Fruit fly (Drosophila melanogaster) whole organism, embryonic: ENCODE results near the gene Klp10A.
A peak's percentile ranks its signal among the peaks of the same experiment; 100 is the strongest.

Source experiments
- ATbp ChIP-seq: fragments of 200-800 bp; sonication (Bioruptor generic); optimal IDR thresholded peaks from 2 replicates; lab custom pipeline; 2017; ENCODE audit warnings: missing biosample characterization, mild to moderate bottlenecking, missing genetic modification characterization, missing genetic modification reagents
- Asciz ChIP-seq: fragments of 200-800 bp; sonication (Bioruptor generic); optimal IDR thresholded peaks from 2 replicates; lab custom pipeline; 2017; ENCODE audit warnings: missing biosample characterization, mild to moderate bottlenecking, missing genetic modification characterization, missing genetic modification reagents
- Bdp1 ChIP-seq: fragments of 200-800 bp; sonication (Bioruptor generic); optimal IDR thresholded peaks from 3 replicates; lab custom pipeline; 2016; ENCODE audit warnings: missing biosample characterization, missing genetic modification characterization
- Bgb ChIP-seq: fragments of 200-800 bp; sonication (Bioruptor generic); IDR thresholded peaks from 2 replicates; pipeline ENCODE4 v1.3.6; 2022; ENCODE audit warnings: missing biosample characterization, missing genetic modification characterization; ENCODE audit not compliant: partially characterized antibody
- CG10543 ChIP-seq: fragments of 200-800 bp; sonication (Bioruptor generic); optimal IDR thresholded peaks from 3 replicates; lab custom pipeline; 2017; ENCODE audit warnings: missing biosample characterization, mild to moderate bottlenecking, missing genetic modification characterization, moderate library complexity
- CG11247 ChIP-seq: fragments of 200-800 bp; sonication (Bioruptor generic); IDR thresholded peaks from 2 replicates; pipeline ENCODE4 v1.3.6; 2022; ENCODE audit warnings: missing biosample characterization, missing genetic modification characterization
- CG11696 ChIP-seq: fragments of 200-800 bp; sonication (Bioruptor generic); IDR thresholded peaks from 2 replicates; pipeline ENCODE4 v1.3.6; 2022; ENCODE audit warnings: missing biosample characterization, missing genetic modification characterization
- CG12155 ChIP-seq: fragments of 200-800 bp; sonication (Bioruptor generic); optimal IDR thresholded peaks from 3 replicates; lab custom pipeline; 2016; ENCODE audit warnings: missing biosample characterization, missing genetic modification characterization
- CG14050 ChIP-seq: fragments of 200-800 bp; sonication (Bioruptor generic); IDR thresholded peaks from 3 replicates; pipeline ENCODE4 v1.3.6; 2022; ENCODE audit warnings: missing biosample characterization, missing genetic modification characterization
- CG14710 ChIP-seq: fragments of 200-800 bp; sonication (Bioruptor generic); optimal IDR thresholded peaks from 3 replicates; lab custom pipeline; 2019; ENCODE audit warnings: missing biosample characterization, mild to moderate bottlenecking, missing genetic modification characterization, moderate library complexity
- CG15269 ChIP-seq: fragments of 200-800 bp; sonication (Bioruptor generic); optimal IDR thresholded peaks from 2 replicates; lab custom pipeline; 2018; ENCODE audit warnings: missing biosample characterization, mild to moderate bottlenecking, missing genetic modification characterization, moderate library complexity
- CG17328 ChIP-seq: fragments of 200-800 bp; sonication (Bioruptor generic); IDR thresholded peaks from 2 replicates; pipeline ENCODE4 v1.3.6; 2022; ENCODE audit warnings: missing biosample characterization, missing genetic modification characterization
- CG17359 ChIP-seq: fragments of 200-800 bp; sonication (Bioruptor generic); optimal IDR thresholded peaks from 3 replicates; lab custom pipeline; 2018; ENCODE audit warnings: missing biosample characterization, mild to moderate bottlenecking, missing genetic modification characterization, moderate library complexity
- CG17568 ChIP-seq: fragments of 200-800 bp; sonication (Bioruptor generic); optimal IDR thresholded peaks from 2 replicates; lab custom pipeline; 2018; ENCODE audit warnings: missing biosample characterization, mild to moderate bottlenecking, missing genetic modification characterization, moderate library complexity
- CG17802 ChIP-seq: fragments of 200-800 bp; sonication (Bioruptor generic); optimal IDR thresholded peaks from 2 replicates; lab custom pipeline; 2018; ENCODE audit warnings: missing biosample characterization, mild to moderate bottlenecking, missing genetic modification characterization, moderate library complexity
- CG1792 ChIP-seq: fragments of 200-800 bp; sonication (Bioruptor generic); optimal IDR thresholded peaks from 2 replicates; lab custom pipeline; 2016; ENCODE audit warnings: missing biosample characterization, missing genetic modification characterization
- CG18764 ChIP-seq: fragments of 200-800 bp; sonication (Bioruptor generic); optimal IDR thresholded peaks from 3 replicates; lab custom pipeline; 2016; ENCODE audit warnings: missing biosample characterization, missing genetic modification characterization
- CG33213 ChIP-seq: fragments of 200-800 bp; sonication (Bioruptor generic); optimal IDR thresholded peaks from 3 replicates; lab custom pipeline; 2016; ENCODE audit warnings: missing biosample characterization, missing genetic modification characterization
- CG3407 ChIP-seq: fragments of 200-800 bp; sonication (Bioruptor generic); optimal IDR thresholded peaks from 2 replicates; lab custom pipeline; 2018; ENCODE audit warnings: missing biosample characterization, mild to moderate bottlenecking, missing genetic modification characterization
- CG4730 ChIP-seq: fragments of 200-800 bp; sonication (Bioruptor generic); IDR thresholded peaks from 2 replicates; pipeline ENCODE4 v1.3.6; 2022; ENCODE audit warnings: missing biosample characterization, missing genetic modification characterization
- CG7745 ChIP-seq: fragments of 200-800 bp; sonication (Bioruptor generic); optimal IDR thresholded peaks from 2 replicates; lab custom pipeline; 2018; ENCODE audit warnings: missing biosample characterization, mild to moderate bottlenecking, missing genetic modification characterization, moderate library complexity
- CG7963 ChIP-seq: fragments of 200-800 bp; sonication (Bioruptor generic); IDR thresholded peaks from 3 replicates; pipeline ENCODE4 v1.3.6; 2022; ENCODE audit warnings: missing biosample characterization, missing genetic modification characterization; ENCODE audit not compliant: partially characterized antibody
- Dad ChIP-seq: fragments of 200-800 bp; sonication (Bioruptor generic); optimal IDR thresholded peaks from 3 replicates; lab custom pipeline; 2016; ENCODE audit warnings: missing biosample characterization, missing genetic modification characterization
- Dip2 ChIP-seq: fragments of 200-800 bp; sonication (Bioruptor generic); IDR thresholded peaks from 2 replicates; pipeline ENCODE4 v1.3.6; 2022; ENCODE audit warnings: missing biosample characterization, missing genetic modification characterization
- Hmx ChIP-seq: fragments of 200-800 bp; sonication (Bioruptor generic); optimal IDR thresholded peaks from 2 replicates; lab custom pipeline; 2016; ENCODE audit warnings: missing biosample characterization, missing genetic modification characterization
- Jarid2 ChIP-seq: fragments of 200-800 bp; sonication (Bioruptor generic); optimal IDR thresholded peaks from 3 replicates; lab custom pipeline; 2017; ENCODE audit warnings: mild to moderate bottlenecking, missing biosample characterization, missing genetic modification reagents, missing genetic modification characterization
- Mrtf ChIP-seq: fragments of 200-800 bp; sonication (Bioruptor generic); IDR thresholded peaks from 3 replicates; pipeline ENCODE4 v1.3.6; 2022; ENCODE audit warnings: missing biosample characterization, missing genetic modification characterization
- NK7.1 ChIP-seq: fragments of 200-800 bp; sonication (Bioruptor generic); optimal IDR thresholded peaks from 3 replicates; lab custom pipeline; 2016; ENCODE audit warnings: missing biosample characterization, missing genetic modification characterization
- Nf-YC ChIP-seq: fragments of 200-800 bp; optimal IDR thresholded peaks from 3 replicates; lab custom pipeline; 2019; ENCODE audit warnings: missing biosample characterization, mild to moderate bottlenecking, missing genetic modification characterization, moderate library complexity
- Opbp ChIP-seq: fragments of 200-800 bp; sonication (Bioruptor generic); IDR thresholded peaks from 3 replicates; pipeline ENCODE4 v1.3.6; 2022; ENCODE audit warnings: missing biosample characterization, missing genetic modification characterization; ENCODE audit not compliant: partially characterized antibody
- Rx ChIP-seq: fragments of 200-800 bp; sonication (Bioruptor generic); IDR thresholded peaks from 2 replicates; pipeline ENCODE4 v1.3.6; 2022; ENCODE audit warnings: missing biosample characterization, missing genetic modification characterization
- Ssrp ChIP-seq: fragments of 200-800 bp; sonication (Bioruptor generic); optimal IDR thresholded peaks from 2 replicates; lab custom pipeline; 2018; ENCODE audit warnings: missing biosample characterization, mild to moderate bottlenecking, missing genetic modification characterization, moderate library complexity
- Trl ChIP-seq, 3 experiments: fragments of >200 bp in 2 of 3; fragments of 200-800 bp in 1 of 3; sonication (Bioruptor generic) in 1 of 3; optimal IDR thresholded peaks; 2 replicates in 1 of 3; 3 replicates in 2 of 3; lab custom pipeline; 2016 to 2017; ENCODE audit warnings: missing biosample characterization in 1 of 3, missing genetic modification characterization in 1 of 3
- al ChIP-seq: fragments of 200-800 bp; sonication (Bioruptor generic); IDR thresholded peaks from 2 replicates; pipeline ENCODE4 v1.3.6; 2022; ENCODE audit warnings: missing biosample characterization, missing genetic modification characterization
- ara ChIP-seq: fragments of 200-800 bp; sonication (Bioruptor generic); IDR thresholded peaks from 2 replicates; pipeline ENCODE4 v1.3.6; 2022; ENCODE audit warnings: missing biosample characterization, missing genetic modification characterization
- dan ChIP-seq: fragments of 200-800 bp; sonication (Bioruptor generic); IDR thresholded peaks from 2 replicates; pipeline ENCODE4 v1.3.6; 2022; ENCODE audit warnings: missing biosample characterization, missing genetic modification characterization
- disco-r ChIP-seq: fragments of 200-800 bp; sonication (Bioruptor generic); optimal IDR thresholded peaks from 2 replicates; lab custom pipeline; 2016; ENCODE audit warnings: missing biosample characterization, missing genetic modification characterization
- dmrt11E ChIP-seq: fragments of 200-800 bp; sonication (Bioruptor generic); optimal IDR thresholded peaks from 3 replicates; lab custom pipeline; 2018; ENCODE audit warnings: missing biosample characterization, mild to moderate bottlenecking, missing genetic modification characterization, moderate library complexity
- emc ChIP-seq: fragments of 200-800 bp; sonication (Bioruptor generic); optimal IDR thresholded peaks from 2 replicates; lab custom pipeline; 2016; ENCODE audit warnings: missing biosample characterization, missing genetic modification characterization
- ftz-f1 ChIP-seq: fragments of 200-800 bp; sonication (Bioruptor generic); optimal IDR thresholded peaks from 2 replicates; lab custom pipeline; 2016; ENCODE audit warnings: missing biosample characterization, missing genetic modification characterization
- h ChIP-seq: fragments of >200 bp; optimal IDR thresholded peaks from 2 replicates; lab custom pipeline; 2017
- ham ChIP-seq: fragments of 200-800 bp; sonication (Bioruptor generic); IDR thresholded peaks from 2 replicates; pipeline ENCODE4 v1.3.6; 2022; ENCODE audit warnings: missing biosample characterization, missing genetic modification characterization
- jumu ChIP-seq: fragments of 200-800 bp; sonication (Bioruptor generic); optimal IDR thresholded peaks from 3 replicates; lab custom pipeline; 2016; ENCODE audit warnings: missing biosample characterization, missing genetic modification characterization
- ken ChIP-seq: fragments of 200-800 bp; sonication (Bioruptor generic); IDR thresholded peaks from 3 replicates; pipeline ENCODE4 v1.3.6; 2022; ENCODE audit warnings: missing biosample characterization, missing genetic modification characterization
- klu ChIP-seq: fragments of 200-800 bp; sonication (Bioruptor generic); IDR thresholded peaks from 2 replicates; pipeline ENCODE4 v1.3.6; 2022; ENCODE audit warnings: missing biosample characterization, missing genetic modification characterization
- lab ChIP-seq: fragments of 200-800 bp; sonication (Bioruptor generic); optimal IDR thresholded peaks from 3 replicates; lab custom pipeline; 2017; ENCODE audit warnings: missing biosample characterization, missing genetic modification characterization, mild to moderate bottlenecking, moderate library complexity, missing genetic modification reagents
- mirr ChIP-seq: fragments of 200-800 bp; sonication (Bioruptor generic); optimal IDR thresholded peaks from 3 replicates; lab custom pipeline; 2018; ENCODE audit warnings: missing biosample characterization, mild to moderate bottlenecking, missing genetic modification characterization
- org-1 ChIP-seq: fragments of 200-800 bp; sonication (Bioruptor generic); optimal IDR thresholded peaks from 2 replicates; lab custom pipeline; 2017; ENCODE audit warnings: missing biosample characterization, missing genetic modification characterization
- pita ChIP-seq: fragments of 200-800 bp; sonication (Bioruptor generic); optimal IDR thresholded peaks from 2 replicates; lab custom pipeline; 2017; ENCODE audit warnings: missing biosample characterization, mild to moderate bottlenecking, missing genetic modification characterization
- ranshi ChIP-seq: fragments of 200-800 bp; sonication (Bioruptor generic); IDR thresholded peaks from 2 replicates; pipeline ENCODE4 v1.3.6; 2022; ENCODE audit warnings: missing biosample characterization, missing genetic modification characterization
- repo ChIP-seq: fragments of 200-800 bp; sonication (Bioruptor generic); optimal IDR thresholded peaks from 2 replicates; lab custom pipeline; 2016; ENCODE audit warnings: missing biosample characterization, missing genetic modification characterization
- sima ChIP-seq: fragments of 200-800 bp; sonication (Bioruptor generic); optimal IDR thresholded peaks from 2 replicates; lab custom pipeline; 2016; ENCODE audit warnings: missing biosample characterization, missing genetic modification characterization
- tap ChIP-seq: fragments of 200-800 bp; optimal IDR thresholded peaks from 3 replicates; lab custom pipeline; 2019; ENCODE audit warnings: missing biosample characterization, mild to moderate bottlenecking, missing genetic modification characterization, moderate library complexity

Klp10A gene

DNA sequence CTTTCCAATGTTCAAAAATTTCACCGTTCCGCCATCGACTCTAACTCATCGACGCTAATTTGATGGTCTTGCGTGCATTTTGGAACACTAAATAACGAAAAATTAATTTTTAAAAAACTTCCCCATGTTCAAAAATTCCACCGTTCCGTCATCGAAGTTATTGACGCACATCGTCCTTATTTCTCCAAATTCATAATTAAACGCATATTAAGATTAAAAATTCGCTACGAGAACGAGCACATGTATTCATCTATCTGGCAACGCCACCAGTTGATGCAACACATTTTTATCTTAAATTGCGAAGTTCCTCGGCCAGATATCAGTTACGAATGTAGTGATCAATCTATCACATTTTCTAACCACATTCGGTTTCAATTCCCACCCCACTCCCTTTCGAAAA lies 12.3 kb upstream of the Klp10A start, which contains the start of gene Lint-1 (continued):
- TF ChIP-seq ranshi (GFP tag; lab: Robert Waterston, UW) (no peak), tap (tag; lab: Kevin White, UChicago) (no peak), ftz-f1 (no peak), CG14050 (no peak), dmrt11E (tag; lab: Kevin White, UChicago) (no peak), h (no peak), disco-r (GFP tag; lab: Kevin White, UChicago) (no peak), dan (no peak), CG7963 (GFP tag; lab: Robert Waterston, UW) (no peak), lab (GFP tag; lab: Kevin White, UChicago) (peak; percentile 20), CG33213 (no peak), CG18764 (GFP tag; lab: Kevin White, UChicago) (no peak), Bgb (GFP tag; lab: Robert Waterston, UW) (no peak), CG4730 (GFP tag; lab: Robert Waterston, UW) (no peak), CG17802 (tag; lab: Kevin White, UChicago) (no peak), CG17359 (no peak), Asciz (GFP tag; lab: Kevin White, UChicago) (no peak), Mrtf (GFP tag; lab: Robert Waterston, UW) (no peak), CG11247 (GFP tag; lab: Robert Waterston, UW) (no peak), sima (no peak), emc (no peak), Dad (no peak), klu (GFP tag; lab: Robert Waterston, UW) (no peak), repo (GFP tag; lab: Kevin White, UChicago) (no peak), Bdp1 (no peak), CG14710 (tag; lab: Kevin White, UChicago) (peak; percentile 22), CG17328 (no peak), NK7.1 (no peak), jumu (GFP tag; lab: Kevin White, UChicago) (peak; percentile 7), Rx (GFP tag; lab: Robert Waterston, UW) (no peak), ken (no peak), al (no peak), CG11696 (GFP tag; lab: Robert Waterston, UW) (no peak), ara (no peak), CG17568 (no peak), CG1792 (no peak), CG15269 (no peak), Jarid2 (GFP tag; lab: Kevin White, UChicago) (no peak), pita (GFP tag; lab: Kevin White, UChicago) (no peak), Hmx (GFP tag; lab: Kevin White, UChicago) (no peak), Trl (optimal IDR thresholded peaks at IDR 0.05; lab: Kevin White, UChicago) (no peak), Trl (GFP tag; optimal IDR thresholded peaks at IDR 0.05; lab: Kevin White, UChicago) (peak; percentile 1), Dip2 (GFP tag; lab: Robert Waterston, UW) (no peak), Nf-YC (tag; lab: Kevin White, UChicago) (no peak), Ssrp (no peak), ham (GFP tag; lab: Robert Waterston, UW) (no peak), ATbp (GFP tag; lab: Kevin White, UChicago) (no peak), CG3407 (GFP tag; lab: Kevin White, UChicago) (no peak), CG10543 (GFP tag; lab: Kevin White, UChicago) (no peak), Opbp (GFP tag; lab: Robert Waterston, UW) (no peak), org-1 (GFP tag; lab: Kevin White, UChicago) (no peak), CG7745 (tag; lab: Kevin White, UChicago) (no peak), CG12155 (no peak), mirr (GFP tag; lab: Kevin White, UChicago) (no peak)
